Fruit fly (Drosophila melanogaster) whole organism, embryonic: ENCODE results near the gene Iyd.

ENCODE experiments used
- Adf1 ChIP-seq: fragments of 200-800 bp; sonication (Bioruptor generic); IDR thresholded peaks from 2 replicates; pipeline ENCODE4 v1.3.6; 2022; ENCODE audit warnings: missing biosample characterization, missing genetic modification characterization
- CG10543 ChIP-seq: fragments of 200-800 bp; sonication (Bioruptor generic); optimal IDR thresholded peaks from 3 replicates; lab custom pipeline; 2017; ENCODE audit warnings: missing biosample characterization, mild to moderate bottlenecking, missing genetic modification characterization, moderate library complexity
- CG11398 ChIP-seq: fragments of 200-800 bp; sonication (Bioruptor generic); optimal IDR thresholded peaks from 2 replicates; lab custom pipeline; 2016; ENCODE audit warnings: missing biosample characterization, missing genetic modification characterization
- CG11560 ChIP-seq: fragments of 200-800 bp; sonication (Bioruptor generic); IDR thresholded peaks from 3 replicates; pipeline ENCODE4 v1.3.6; 2022; ENCODE audit warnings: missing biosample characterization, missing genetic modification characterization
- CG13424 ChIP-seq: fragments of 200-800 bp; sonication (Bioruptor generic); optimal IDR thresholded peaks from 2 replicates; lab custom pipeline; 2019; ENCODE audit warnings: missing biosample characterization, mild to moderate bottlenecking, missing genetic modification characterization, moderate library complexity
- CG15073 ChIP-seq: fragments of 200-800 bp; sonication (Bioruptor generic); optimal IDR thresholded peaks from 2 replicates; lab custom pipeline; 2016; ENCODE audit warnings: missing biosample characterization, missing genetic modification characterization
- CG17829 ChIP-seq: fragments of 200-800 bp; optimal IDR thresholded peaks from 2 replicates; lab custom pipeline; 2019; ENCODE audit warnings: missing biosample characterization, mild to moderate bottlenecking, missing genetic modification characterization, moderate library complexity
- CG17912 ChIP-seq: fragments of 200-800 bp; sonication (Bioruptor generic); optimal IDR thresholded peaks from 2 replicates; lab custom pipeline; 2018; ENCODE audit warnings: missing biosample characterization, mild to moderate bottlenecking, missing genetic modification characterization
- CG18619 ChIP-seq: fragments of 200-800 bp; sonication (Bioruptor generic); optimal IDR thresholded peaks from 3 replicates; lab custom pipeline; 2017; ENCODE audit warnings: missing biosample characterization, mild to moderate bottlenecking, missing genetic modification characterization
- CG2199 ChIP-seq: fragments of 200-800 bp; sonication (Bioruptor generic); IDR thresholded peaks from 3 replicates; pipeline ENCODE4 v1.3.6; 2022; ENCODE audit warnings: missing biosample characterization, missing genetic modification characterization
- CG4707 ChIP-seq: fragments of 200-800 bp; sonication (Bioruptor generic); optimal IDR thresholded peaks from 2 replicates; lab custom pipeline; 2018; ENCODE audit warnings: missing biosample characterization, mild to moderate bottlenecking, missing genetic modification characterization, moderate library complexity
- CG6254 ChIP-seq: fragments of 200-800 bp; sonication (Bioruptor generic); optimal IDR thresholded peaks from 3 replicates; lab custom pipeline; 2017; ENCODE audit warnings: mild to moderate bottlenecking, missing biosample characterization, missing genetic modification reagents, missing genetic modification characterization
- CG6791 ChIP-seq: fragments of 200-800 bp; sonication (Bioruptor generic); IDR thresholded peaks from 3 replicates; pipeline ENCODE4 v1.3.6; 2022; ENCODE audit warnings: missing biosample characterization, missing genetic modification characterization; ENCODE audit not compliant: partially characterized antibody
- CG7372 ChIP-seq: fragments of 200-800 bp; sonication (Bioruptor generic); IDR thresholded peaks from 2 replicates; pipeline ENCODE4 v1.3.6; 2022; ENCODE audit warnings: missing biosample characterization, missing genetic modification characterization
- CoRest ChIP-seq: fragments of 200-800 bp; sonication (Bioruptor generic); optimal IDR thresholded peaks from 3 replicates; lab custom pipeline; 2018; ENCODE audit warnings: missing biosample characterization, mild to moderate bottlenecking, missing genetic modification characterization, moderate library complexity
- Dref ChIP-seq: fragments of 200-800 bp; sonication (Bioruptor generic); IDR thresholded peaks from 2 replicates; pipeline ENCODE4 v1.3.6; 2022; ENCODE audit warnings: missing biosample characterization, missing genetic modification characterization
- H2.0 ChIP-seq: fragments of 200-800 bp; sonication (Bioruptor generic); IDR thresholded peaks from 2 replicates; pipeline ENCODE4 v1.3.6; 2022; ENCODE audit warnings: missing biosample characterization, missing genetic modification characterization
- HLH3B ChIP-seq: fragments of 200-800 bp; sonication (Bioruptor generic); IDR thresholded peaks from 2 replicates; pipeline ENCODE4 v1.3.6; 2022; ENCODE audit warnings: missing biosample characterization, missing genetic modification characterization
- HLH4C ChIP-seq: fragments of 200-800 bp; sonication (Bioruptor generic); IDR thresholded peaks from 3 replicates; pipeline ENCODE4 v1.3.6; 2022; ENCODE audit warnings: missing biosample characterization, missing genetic modification characterization; ENCODE audit not compliant: partially characterized antibody
- Hey ChIP-seq: fragments of 200-800 bp; sonication (Bioruptor generic); optimal IDR thresholded peaks from 3 replicates; lab custom pipeline; 2018; ENCODE audit warnings: missing biosample characterization, mild to moderate bottlenecking, missing genetic modification characterization
- Hr3 ChIP-seq: fragments of 200-800 bp; sonication (Bioruptor generic); optimal IDR thresholded peaks from 3 replicates; lab custom pipeline; 2016; ENCODE audit warnings: missing biosample characterization, missing genetic modification characterization
- Lhr ChIP-seq: fragments of 200-800 bp; sonication (Bioruptor generic); optimal IDR thresholded peaks from 3 replicates; lab custom pipeline; 2017; ENCODE audit warnings: mild to moderate bottlenecking, missing biosample characterization, missing genetic modification reagents, missing genetic modification characterization
- Med ChIP-seq: fragments of 200-800 bp; sonication (Bioruptor generic); peaks from one replicate; lab custom pipeline; 2016; ENCODE audit warnings: missing biosample characterization, missing genetic modification characterization, mild to moderate bottlenecking, inconsistent platforms, moderate library complexity
- Myb ChIP-seq: fragments of 200-800 bp; sonication (Bioruptor generic); optimal IDR thresholded peaks from 2 replicates; lab custom pipeline; 2016; ENCODE audit warnings: missing biosample characterization, missing genetic modification characterization
- Nf-YB ChIP-seq: fragments of 200-800 bp; sonication (Bioruptor generic); optimal IDR thresholded peaks from 3 replicates; lab custom pipeline; 2019; ENCODE audit warnings: missing biosample characterization, mild to moderate bottlenecking, missing genetic modification characterization, moderate library complexity
- Opbp ChIP-seq: fragments of 200-800 bp; sonication (Bioruptor generic); IDR thresholded peaks from 3 replicates; pipeline ENCODE4 v1.3.6; 2022; ENCODE audit warnings: missing biosample characterization, missing genetic modification characterization; ENCODE audit not compliant: partially characterized antibody
- Ptx1 ChIP-seq: fragments of 200-800 bp; sonication (Bioruptor generic); IDR thresholded peaks from 2 replicates; pipeline ENCODE4 v1.3.6; 2022; ENCODE audit warnings: missing biosample characterization, missing genetic modification characterization
- Stat92E ChIP-seq, 3 experiments: fragments of >200 bp in 2 of 3; fragments of 200-800 bp in 1 of 3; sonication (Bioruptor generic) in 1 of 3; optimal IDR thresholded peaks; 2 replicates each; lab custom pipeline; 2017 to 2019; ENCODE audit warnings: missing biosample characterization in 3 of 3, missing genetic modification characterization in 3 of 3, mild to moderate bottlenecking in 1 of 3, moderate library complexity in 1 of 3
- Tbp ChIP-seq: fragments of >200 bp; optimal IDR thresholded peaks from 2 replicates; lab custom pipeline; 2018; ENCODE audit warnings: missing biosample characterization, missing genetic modification characterization
- chinmo ChIP-seq: fragments of 200-800 bp; sonication (Bioruptor generic); IDR thresholded peaks from 4 replicates; pipeline ENCODE4 v1.3.6; 2022; ENCODE audit warnings: missing biosample characterization, missing genetic modification characterization; ENCODE audit not compliant: partially characterized antibody
- crc ChIP-seq: fragments of 200-800 bp; sonication (Bioruptor generic); optimal IDR thresholded peaks from 2 replicates; lab custom pipeline; 2016; ENCODE audit warnings: missing biosample characterization, missing genetic modification characterization
- croc ChIP-seq: fragments of 200-800 bp; sonication (Bioruptor generic); conservative IDR thresholded peaks from 3 replicates; pipeline ENCODE4 v1.3.6; 2022; ENCODE audit warnings: missing biosample characterization, missing genetic modification characterization
- dan ChIP-seq: fragments of 200-800 bp; sonication (Bioruptor generic); IDR thresholded peaks from 2 replicates; pipeline ENCODE4 v1.3.6; 2022; ENCODE audit warnings: missing biosample characterization, missing genetic modification characterization
- ewg ChIP-seq: fragments of 200-800 bp; sonication (Bioruptor generic); optimal IDR thresholded peaks from 3 replicates; lab custom pipeline; 2017; ENCODE audit warnings: mild to moderate bottlenecking, missing biosample characterization, missing genetic modification reagents, missing genetic modification characterization
- eyg ChIP-seq: fragments of 200-800 bp; sonication (Bioruptor generic); optimal IDR thresholded peaks from 3 replicates; lab custom pipeline; 2016; ENCODE audit warnings: missing biosample characterization, missing genetic modification characterization
- insv ChIP-seq, 2 experiments: fragments of 200-800 bp; sonication (Bioruptor generic); optimal IDR thresholded peaks; 3 replicates each; lab custom pipeline; 2016 to 2018; ENCODE audit warnings: missing biosample characterization in 2 of 2, missing genetic modification characterization in 2 of 2
- inv ChIP-seq: fragments of 200-800 bp; sonication (Bioruptor generic); IDR thresholded peaks from 2 replicates; pipeline ENCODE4 v1.3.6; 2022; ENCODE audit warnings: missing biosample characterization, missing genetic modification characterization; ENCODE audit not compliant: partially characterized antibody
- mirr ChIP-seq: fragments of 200-800 bp; sonication (Bioruptor generic); optimal IDR thresholded peaks from 3 replicates; lab custom pipeline; 2018; ENCODE audit warnings: missing biosample characterization, mild to moderate bottlenecking, missing genetic modification characterization
- onecut ChIP-seq: fragments of 200-800 bp; sonication (Bioruptor generic); IDR thresholded peaks from 2 replicates; pipeline ENCODE4 v1.3.6; 2022; ENCODE audit warnings: missing biosample characterization, missing genetic modification characterization
- pho ChIP-seq: fragments of 200-800 bp; sonication (Bioruptor generic); optimal IDR thresholded peaks from 2 replicates; lab custom pipeline; 2016; ENCODE audit warnings: missing biosample characterization, missing genetic modification characterization
- psq ChIP-seq: fragments of 200-800 bp; sonication (Bioruptor generic); optimal IDR thresholded peaks from 2 replicates; lab custom pipeline; 2017; ENCODE audit warnings: missing biosample characterization, missing genetic modification characterization
- sc ChIP-seq, 3 experiments: fragments of >200 bp in 2 of 3; fragments of 200-800 bp in 1 of 3; sonication (Bioruptor generic) in 1 of 3; optimal IDR thresholded peaks; 2 replicates in 2 of 3; 3 replicates in 1 of 3; lab custom pipeline; 2017; ENCODE audit warnings: mild to moderate bottlenecking in 1 of 3, missing biosample characterization in 1 of 3, missing genetic modification characterization in 1 of 3, missing genetic modification reagents in 1 of 3
- schlank ChIP-seq: fragments of 200-800 bp; sonication (Bioruptor generic); optimal IDR thresholded peaks from 2 replicates; lab custom pipeline; 2018; ENCODE audit warnings: missing biosample characterization, mild to moderate bottlenecking, missing genetic modification characterization
- sim ChIP-seq: fragments of 200-800 bp; sonication (Bioruptor generic); IDR thresholded peaks from 2 replicates; pipeline ENCODE4 v1.3.6; 2022; ENCODE audit warnings: missing biosample characterization, missing genetic modification characterization
- slbo ChIP-seq: fragments of 200-800 bp; sonication (Bioruptor generic); IDR thresholded peaks from 2 replicates; pipeline ENCODE4 v1.3.6; 2022; ENCODE audit warnings: missing biosample characterization, missing genetic modification characterization
- slou ChIP-seq: fragments of 200-800 bp; sonication (Bioruptor generic); optimal IDR thresholded peaks from 3 replicates; lab custom pipeline; 2016; ENCODE audit warnings: missing biosample characterization, missing genetic modification characterization
- wor ChIP-seq: fragments of 200-800 bp; sonication (Bioruptor generic); IDR thresholded peaks from 2 replicates; pipeline ENCODE4 v1.3.6; 2022; ENCODE audit warnings: missing biosample characterization, missing genetic modification characterization
- yki ChIP-seq: fragments of >200 bp; optimal IDR thresholded peaks from 3 replicates; lab custom pipeline; 2018
- z ChIP-seq: fragments of 200-800 bp; sonication (Bioruptor generic); IDR thresholded peaks from 3 replicates; pipeline ENCODE4 v1.3.6; 2022; ENCODE audit warnings: missing biosample characterization, missing genetic modification characterization

Iyd gene

DNA sequence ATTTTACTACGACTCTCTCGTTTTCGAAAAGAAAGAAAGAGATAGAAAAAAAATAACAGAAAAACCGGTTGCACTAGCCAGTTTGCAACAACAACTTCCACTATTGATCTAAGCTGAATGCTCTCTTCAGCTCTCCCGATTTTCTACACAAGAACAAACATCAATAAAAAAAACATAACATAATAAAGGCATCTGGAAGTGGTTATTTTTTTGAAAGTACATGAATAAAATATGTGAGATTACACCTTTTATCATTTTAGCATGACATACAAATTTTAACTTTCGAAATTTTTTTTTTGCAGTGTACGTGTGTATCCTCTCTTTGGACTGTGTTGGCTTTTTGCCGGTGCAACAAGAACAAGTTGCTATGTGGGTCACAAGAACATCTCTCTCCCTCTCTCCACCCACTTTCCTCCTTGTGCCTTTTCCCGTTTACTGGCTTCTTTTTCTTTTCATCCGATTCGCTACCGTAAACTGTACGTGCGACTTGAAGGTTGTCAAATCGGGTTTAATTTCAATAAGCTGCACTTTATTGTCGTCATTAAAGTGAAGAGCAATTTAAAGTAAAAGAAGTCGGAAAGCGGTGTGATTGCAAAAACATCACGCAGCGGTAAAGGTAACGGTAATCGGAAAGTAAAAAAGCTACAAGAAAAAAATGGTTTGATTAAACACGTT, 11.4 kb downstream of the Iyd start (continued):
- TF ChIP-seq wor (peak; percentile 92), CG11560 (tag; lab: Robert Waterston, UW) (peak; percentile 74), CG11398 (GFP tag; lab: Kevin White, UChicago) (peak; percentile 98), ewg (peak; percentile 93), chinmo (peak; percentile 73; the same call in 1 of the 4 replicates), H2.0 (GFP tag; lab: Robert Waterston, UW) (peak; percentile 97), Dref (GFP tag; lab: Robert Waterston, UW) (no peak), CoRest (tag; lab: Kevin White, UChicago) (peak; percentile 97), crc (peak; percentile 95), onecut (GFP tag; lab: Robert Waterston, UW) (peak; percentile 91), CG7372 (GFP tag; lab: Robert Waterston, UW) (peak; percentile 91), eyg (GFP tag; lab: Kevin White, UChicago) (peak; percentile 95), psq (GFP tag; lab: Kevin White, UChicago) (peak; percentile 91), HLH4C (GFP tag; lab: Robert Waterston, UW) (no peak), CG17829 (tag; lab: Kevin White, UChicago) (peak; percentile 97), CG13424 (tag; lab: Kevin White, UChicago) (peak; percentile 97), CG2199 (GFP tag; lab: Robert Waterston, UW) (peak; percentile 97), sc (optimal IDR thresholded peaks at IDR 0.05; lab: Kevin White, UChicago) (no peak), sc (GFP tag; optimal IDR thresholded peaks at IDR 0.05; lab: Kevin White, UChicago) (peak; percentile 94), HLH3B (GFP tag; lab: Robert Waterston, UW) (peak; percentile 98), CG6254 (peak; percentile 96), CG18619 (peak; percentile 93), insv (GFP tag; optimal IDR thresholded peaks at IDR 0.05; lab: Kevin White, UChicago) (peak in 1 of 2 experiments; percentile 70), mirr (GFP tag; lab: Kevin White, UChicago) (no peak), Med (GFP tag; lab: Kevin White, UChicago) (peak; percentile 99), slbo (GFP tag; lab: Robert Waterston, UW) (peak; percentile 92), Tbp (GFP tag; lab: Kevin White, UChicago) (no peak), CG4707 (GFP tag; lab: Kevin White, UChicago) (peak; percentile 94), Stat92E (GFP tag; optimal IDR thresholded peaks at IDR 0.05; lab: Kevin White, UChicago) (peak in 1 of 3 experiments; percentile 97), z (GFP tag; lab: Robert Waterston, UW) (peak; percentile 68; the same call in 1 of the 3 replicates), Adf1 (GFP tag; lab: Robert Waterston, UW) (peak; percentile 54), CG17912 (GFP tag; lab: Kevin White, UChicago) (peak; percentile 78), yki (lab: Kevin White, UChicago) (no peak), Lhr (GFP tag; lab: Kevin White, UChicago) (peak; percentile 93), Ptx1 (GFP tag; lab: Robert Waterston, UW) (peak; percentile 97), Nf-YB (GFP tag; lab: Kevin White, UChicago) (peak; percentile 88), slou (peak; percentile 87), croc (GFP tag; lab: Robert Waterston, UW) (peak; percentile 94), schlank (tag; lab: Kevin White, UChicago) (peak; percentile 70), CG15073 (GFP tag; lab: Kevin White, UChicago) (peak; percentile 78), pho (GFP tag; lab: Kevin White, UChicago) (peak; percentile 90), inv (GFP tag; lab: Robert Waterston, UW) (no peak), Hr3 (GFP tag; lab: Kevin White, UChicago) (peak; percentile 94), sim (peak; percentile 96), Hey (tag; lab: Kevin White, UChicago) (peak; percentile 40), CG6791 (GFP tag; lab: Robert Waterston, UW) (no peak), Opbp (GFP tag; lab: Robert Waterston, UW) (no peak), dan (GFP tag; lab: Robert Waterston, UW) (peak; percentile 87), CG10543 (GFP tag; lab: Kevin White, UChicago) (peak; percentile 66), Myb (peak; percentile 81)
